Worm (Caenorhabditis elegans) whole organism, L4 larva: ENCODE measurements around the gene ztf-1.

Source experiments
- egl-27 ChIP-seq: sonication (generic microtip); optimal IDR thresholded peaks from 3 replicates; lab custom pipeline; 2017; ENCODE audit warnings: missing biosample characterization, missing genetic modification reagents, missing genetic modification characterization
- fos-1 ChIP-seq: fragments of 150-350 bp; optimal IDR thresholded peaks from 2 replicates; lab custom pipeline; 2014; ENCODE audit warnings: missing biosample characterization, missing genetic modification characterization
- gei-8 ChIP-seq: fragments of 200-800 bp; sonication (Bioruptor generic); optimal IDR thresholded peaks from 2 replicates; lab custom pipeline; 2018; ENCODE audit warnings: mild to moderate bottlenecking, missing genetic modification characterization, missing compliant biosample characterization
- hlh-30 ChIP-seq: sonication (generic microtip); optimal IDR thresholded peaks from 2 replicates; lab custom pipeline; 2017; ENCODE audit warnings: antibody characterized with exemption, mild to moderate bottlenecking, missing genetic modification characterization, missing compliant biosample characterization; ENCODE audit not compliant: insufficient read depth
- lin-39 ChIP-seq: fragments of 150-350 bp; optimal IDR thresholded peaks from 2 replicates; lab custom pipeline; 2014; ENCODE audit warnings: missing biosample characterization, missing genetic modification reagents, missing genetic modification characterization
- mdl-1 ChIP-seq, 2 experiments: fragments of 150-350 bp in 1 of 2; sonication (generic microtip) in 1 of 2; optimal IDR thresholded peaks; 2 replicates each; lab custom pipeline; 2014 to 2017; ENCODE audit warnings: missing biosample characterization in 2 of 2, missing genetic modification characterization in 2 of 2
- nhr-48 ChIP-seq: sonication (generic microtip); optimal IDR thresholded peaks from 2 replicates; lab custom pipeline; 2016; ENCODE audit warnings: mild to moderate bottlenecking, missing genetic modification characterization, missing compliant biosample characterization
- pha-4 ChIP-seq, 2 experiments: fragments of 150-350 bp in 1 of 2; fragments of 200-800 bp in 1 of 2; sonication (Bioruptor generic) in 1 of 2; IDR thresholded peaks in 1 of 2; optimal IDR thresholded peaks in 1 of 2; 2 replicates each; pipeline versions ENCODE4 v1.3.6 to Lab custom; 2014 to 2022; ENCODE audit warnings: missing genetic modification characterization in 2 of 2, missing genetic modification reagents in 2 of 2, missing biosample characterization in 1 of 2, missing compliant biosample characterization in 1 of 2
- pqm-1 ChIP-seq: sonication (generic microtip); optimal IDR thresholded peaks from 2 replicates; lab custom pipeline; 2017; ENCODE audit warnings: missing biosample characterization, missing genetic modification characterization
- set-16 ChIP-seq: fragments of 200-800 bp; sonication (Bioruptor generic); IDR thresholded peaks from 2 replicates; pipeline ENCODE4 v1.3.6; 2022; ENCODE audit warnings: missing genetic modification reagents, missing genetic modification characterization, missing compliant biosample characterization

DNA sequence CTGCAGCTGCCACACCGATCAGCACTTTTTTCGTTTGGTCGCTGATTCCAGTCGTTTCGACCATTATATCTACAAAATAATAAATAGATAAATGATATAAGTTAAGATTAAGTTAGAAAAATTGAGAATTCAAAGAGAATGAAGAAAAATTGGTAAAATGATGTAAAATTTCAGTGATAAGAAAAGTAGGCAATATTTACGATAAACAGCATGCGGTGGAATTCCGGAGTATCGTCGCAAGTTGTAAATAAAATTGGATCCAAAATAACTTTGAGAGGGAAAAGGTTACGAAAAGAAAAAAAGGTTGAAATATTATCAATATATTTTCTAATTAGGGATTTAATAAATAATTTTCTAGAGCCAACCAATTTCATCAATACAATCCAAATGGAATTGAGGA is 37.5 kb downstream of the ztf-1 start, which contains the start of gene tomm-70:
- no peak for TF ChIP-seq set-16 (GFP tag; lab: Robert Waterston, UW)
- no peak for TF ChIP-seq nhr-48 (tag; lab: Kevin White, UChicago)
- no peak for TF ChIP-seq lin-39 (tag; lab: Kevin White, UChicago)
- no peak for TF ChIP-seq pha-4 (GFP tag; IDR thresholded peaks at IDR 0.05; lab: Robert Waterston, UW)
- TF ChIP-seq pha-4 (tag; optimal IDR thresholded peaks at IDR 0.05; lab: Kevin White, UChicago): no peak
- TF ChIP-seq hlh-30 (tag; lab: Kevin White, UChicago): no peak
- no peak for TF ChIP-seq gei-8
- TF ChIP-seq pqm-1 (tag; lab: Kevin White, UChicago): no peak
- TF ChIP-seq mdl-1 (tag; optimal IDR thresholded peaks at IDR 0.05; lab: Kevin White, UChicago): no peak
- TF ChIP-seq fos-1 (tag; lab: Kevin White, UChicago): no peak
- no peak for TF ChIP-seq egl-27 (tag; lab: Kevin White, UChicago)
